Fruit fly (Drosophila melanogaster) whole organism, embryonic: ENCODE data around the gene Bub1.

Source experiments
- Antp ChIP-seq: fragments of 200-800 bp; sonication (Bioruptor generic); optimal IDR thresholded peaks from 3 replicates; lab custom pipeline; 2016; ENCODE audit warnings: missing biosample characterization, missing genetic modification characterization
- Asciz ChIP-seq: fragments of 200-800 bp; sonication (Bioruptor generic); optimal IDR thresholded peaks from 2 replicates; lab custom pipeline; 2017; ENCODE audit warnings: missing biosample characterization, mild to moderate bottlenecking, missing genetic modification characterization, missing genetic modification reagents
- Atf-2 ChIP-seq: fragments of 200-800 bp; sonication (Bioruptor generic); optimal IDR thresholded peaks from 2 replicates; lab custom pipeline; 2016; ENCODE audit warnings: missing biosample characterization, missing genetic modification characterization
- Atf3 ChIP-seq: fragments of 200-800 bp; sonication (Bioruptor generic); optimal IDR thresholded peaks from 3 replicates; lab custom pipeline; 2016; ENCODE audit warnings: missing biosample characterization, missing genetic modification characterization
- C15 ChIP-seq: fragments of 200-800 bp; sonication (Bioruptor generic); IDR thresholded peaks from 3 replicates; pipeline ENCODE4 v1.3.6; 2022; ENCODE audit warnings: missing biosample characterization, missing genetic modification characterization
- CG10565 ChIP-seq: fragments of 200-800 bp; sonication (Bioruptor generic); optimal IDR thresholded peaks from 3 replicates; lab custom pipeline; 2016; ENCODE audit warnings: missing biosample characterization, mild to moderate bottlenecking, missing genetic modification characterization
- CG14860 ChIP-seq: fragments of 200-800 bp; sonication (Bioruptor generic); IDR thresholded peaks from 3 replicates; pipeline ENCODE4 v1.3.6; 2022; ENCODE audit warnings: missing biosample characterization, missing genetic modification characterization; ENCODE audit not compliant: partially characterized antibody
- CG18599 ChIP-seq: fragments of 200-800 bp; sonication (Bioruptor generic); optimal IDR thresholded peaks from 3 replicates; lab custom pipeline; 2017; ENCODE audit warnings: missing biosample characterization, missing genetic modification characterization, mild to moderate bottlenecking, moderate library complexity, missing genetic modification reagents
- CG18619 ChIP-seq: fragments of 200-800 bp; sonication (Bioruptor generic); optimal IDR thresholded peaks from 3 replicates; lab custom pipeline; 2017; ENCODE audit warnings: missing biosample characterization, mild to moderate bottlenecking, missing genetic modification characterization
- CG3407 ChIP-seq: fragments of 200-800 bp; sonication (Bioruptor generic); optimal IDR thresholded peaks from 2 replicates; lab custom pipeline; 2018; ENCODE audit warnings: missing biosample characterization, mild to moderate bottlenecking, missing genetic modification characterization
- CG3847 ChIP-seq: fragments of 200-800 bp; sonication (Bioruptor generic); IDR thresholded peaks from 2 replicates; pipeline ENCODE4 v1.3.6; 2022; ENCODE audit warnings: missing biosample characterization, missing genetic modification characterization
- CG4404 ChIP-seq: fragments of 200-800 bp; sonication (Bioruptor generic); IDR thresholded peaks from 2 replicates; pipeline ENCODE4 v1.3.6; 2022; ENCODE audit warnings: missing biosample characterization, missing genetic modification characterization
- CG4707 ChIP-seq: fragments of 200-800 bp; sonication (Bioruptor generic); optimal IDR thresholded peaks from 2 replicates; lab custom pipeline; 2018; ENCODE audit warnings: missing biosample characterization, mild to moderate bottlenecking, missing genetic modification characterization, moderate library complexity
- CG6175 ChIP-seq: fragments of 200-800 bp; sonication (Bioruptor generic); IDR thresholded peaks from 3 replicates; pipeline ENCODE4 v1.3.6; 2022; ENCODE audit warnings: missing biosample characterization, missing genetic modification characterization
- CG7271 ChIP-seq: fragments of 200-800 bp; sonication (Bioruptor generic); optimal IDR thresholded peaks from 2 replicates; lab custom pipeline; 2018; ENCODE audit warnings: missing biosample characterization, mild to moderate bottlenecking, missing genetic modification characterization, moderate library complexity
- CG7839 ChIP-seq: fragments of 200-800 bp; sonication (Bioruptor generic); optimal IDR thresholded peaks from 3 replicates; lab custom pipeline; 2018; ENCODE audit warnings: missing biosample characterization, mild to moderate bottlenecking, missing genetic modification characterization, moderate library complexity
- CG8388 ChIP-seq: fragments of 200-800 bp; sonication (Bioruptor generic); optimal IDR thresholded peaks from 2 replicates; lab custom pipeline; 2019; ENCODE audit warnings: missing biosample characterization, mild to moderate bottlenecking, missing genetic modification characterization, moderate library complexity
- CG8944 ChIP-seq: fragments of 200-800 bp; sonication (Bioruptor generic); optimal IDR thresholded peaks from 3 replicates; lab custom pipeline; 2016; ENCODE audit warnings: missing biosample characterization, missing genetic modification characterization
- CG9817 ChIP-seq: fragments of 200-800 bp; sonication (Bioruptor generic); optimal IDR thresholded peaks from 2 replicates; lab custom pipeline; 2018; ENCODE audit warnings: missing biosample characterization, mild to moderate bottlenecking, missing genetic modification characterization, moderate library complexity
- CHES-1-like ChIP-seq: fragments of 200-800 bp; sonication (Bioruptor generic); optimal IDR thresholded peaks from 2 replicates; lab custom pipeline; 2016; ENCODE audit warnings: missing biosample characterization, missing genetic modification characterization
- Chrac-16 ChIP-seq: fragments of 200-800 bp; sonication (Bioruptor generic); optimal IDR thresholded peaks from 3 replicates; lab custom pipeline; 2016; ENCODE audit warnings: missing biosample characterization, missing genetic modification characterization
- CrebB ChIP-seq: fragments of 200-800 bp; sonication (Bioruptor generic); optimal IDR thresholded peaks from 3 replicates; lab custom pipeline; 2018; ENCODE audit warnings: missing biosample characterization, mild to moderate bottlenecking, missing genetic modification characterization
- Fer1 ChIP-seq: fragments of 200-800 bp; sonication (Bioruptor generic); optimal IDR thresholded peaks from 2 replicates; lab custom pipeline; 2017; ENCODE audit warnings: missing biosample characterization, mild to moderate bottlenecking, missing genetic modification characterization
- Fer3 ChIP-seq: fragments of 200-800 bp; sonication (Bioruptor generic); optimal IDR thresholded peaks from 2 replicates; lab custom pipeline; 2018; ENCODE audit warnings: missing biosample characterization, mild to moderate bottlenecking, missing genetic modification characterization, moderate library complexity
- HLH4C ChIP-seq: fragments of 200-800 bp; sonication (Bioruptor generic); IDR thresholded peaks from 3 replicates; pipeline ENCODE4 v1.3.6; 2022; ENCODE audit warnings: missing biosample characterization, missing genetic modification characterization; ENCODE audit not compliant: partially characterized antibody
- Kr ChIP-seq: fragments of 200-800 bp; sonication (Bioruptor generic); optimal IDR thresholded peaks from 2 replicates; lab custom pipeline; 2017; ENCODE audit warnings: missing biosample characterization, mild to moderate bottlenecking, missing genetic modification characterization
- NK7.1 ChIP-seq: fragments of 200-800 bp; sonication (Bioruptor generic); optimal IDR thresholded peaks from 3 replicates; lab custom pipeline; 2016; ENCODE audit warnings: missing biosample characterization, missing genetic modification characterization
- Nf-YC ChIP-seq: fragments of 200-800 bp; optimal IDR thresholded peaks from 3 replicates; lab custom pipeline; 2019; ENCODE audit warnings: missing biosample characterization, mild to moderate bottlenecking, missing genetic modification characterization, moderate library complexity
- Sry-δ ChIP-seq: fragments of 200-800 bp; sonication (Bioruptor generic); optimal IDR thresholded peaks from 2 replicates; lab custom pipeline; 2016; ENCODE audit warnings: missing biosample characterization, missing genetic modification characterization
- abd-A ChIP-seq: fragments of 200-800 bp; sonication (Bioruptor generic); optimal IDR thresholded peaks from 3 replicates; lab custom pipeline; 2019; ENCODE audit warnings: missing biosample characterization, mild to moderate bottlenecking, missing genetic modification characterization, moderate library complexity
- bbx ChIP-seq: fragments of 200-800 bp; sonication (Bioruptor generic); IDR thresholded peaks from 2 replicates; pipeline ENCODE4 v1.3.6; 2022; ENCODE audit warnings: missing biosample characterization, missing genetic modification characterization; ENCODE audit not compliant: partially characterized antibody
- cad ChIP-seq: fragments of >200 bp; optimal IDR thresholded peaks from 2 replicates; lab custom pipeline; 2017; ENCODE audit warnings: missing biosample characterization, missing genetic modification characterization
- dati ChIP-seq: fragments of 200-800 bp; sonication (Bioruptor generic); IDR thresholded peaks from 2 replicates; pipeline ENCODE4 v1.3.6; 2022; ENCODE audit warnings: missing biosample characterization, missing genetic modification characterization
- dmrt11E ChIP-seq: fragments of 200-800 bp; sonication (Bioruptor generic); optimal IDR thresholded peaks from 3 replicates; lab custom pipeline; 2018; ENCODE audit warnings: missing biosample characterization, mild to moderate bottlenecking, missing genetic modification characterization, moderate library complexity
- ems ChIP-seq: fragments of 200-800 bp; sonication (Bioruptor generic); optimal IDR thresholded peaks from 3 replicates; lab custom pipeline; 2016; ENCODE audit warnings: missing biosample characterization, missing genetic modification characterization
- fd64A ChIP-seq: fragments of 200-800 bp; sonication (Bioruptor generic); optimal IDR thresholded peaks from 3 replicates; lab custom pipeline; 2018; ENCODE audit warnings: missing biosample characterization, mild to moderate bottlenecking, missing genetic modification characterization
- gt ChIP-seq: fragments of 200-800 bp; sonication (Bioruptor generic); IDR thresholded peaks from 2 replicates; pipeline ENCODE4 v1.3.6; 2022; ENCODE audit warnings: missing biosample characterization, missing genetic modification characterization
- hkb ChIP-seq, 2 experiments: fragments of 200-800 bp in 1 of 2; fragments of >200 bp in 1 of 2; sonication (Bioruptor generic) in 1 of 2; IDR thresholded peaks in 1 of 2; optimal IDR thresholded peaks in 1 of 2; 2 replicates each; pipeline versions ENCODE4 v1.3.6 to Lab custom; 2017 to 2022; ENCODE audit warnings: missing biosample characterization in 1 of 2, missing genetic modification characterization in 1 of 2
- jigr1 ChIP-seq: fragments of 200-800 bp; sonication (Bioruptor generic); IDR thresholded peaks from 3 replicates; pipeline ENCODE4 v1.3.6; 2022; ENCODE audit warnings: missing biosample characterization, missing genetic modification characterization
- mam ChIP-seq: fragments of 200-800 bp; sonication (Bioruptor generic); optimal IDR thresholded peaks from 3 replicates; lab custom pipeline; 2016; ENCODE audit warnings: missing biosample characterization, missing genetic modification characterization
- nau ChIP-seq: fragments of 200-800 bp; sonication (Bioruptor generic); optimal IDR thresholded peaks from 3 replicates; lab custom pipeline; 2017; ENCODE audit warnings: missing biosample characterization, mild to moderate bottlenecking, missing genetic modification characterization, missing genetic modification reagents
- nmo ChIP-seq: fragments of 200-800 bp; sonication (Bioruptor generic); optimal IDR thresholded peaks from 2 replicates; lab custom pipeline; 2018; ENCODE audit warnings: missing biosample characterization, mild to moderate bottlenecking, missing genetic modification characterization, moderate library complexity
- odd ChIP-seq: fragments of 200-800 bp; sonication (Bioruptor generic); optimal IDR thresholded peaks from 2 replicates; lab custom pipeline; 2017; ENCODE audit warnings: missing biosample characterization, mild to moderate bottlenecking, missing genetic modification characterization
- psq ChIP-seq: fragments of 200-800 bp; sonication (Bioruptor generic); optimal IDR thresholded peaks from 2 replicates; lab custom pipeline; 2017; ENCODE audit warnings: missing biosample characterization, missing genetic modification characterization
- pzg ChIP-seq: fragments of 200-800 bp; sonication (Bioruptor generic); optimal IDR thresholded peaks from 3 replicates; lab custom pipeline; 2018; ENCODE audit warnings: missing biosample characterization, mild to moderate bottlenecking, missing genetic modification characterization, moderate library complexity
- schlank ChIP-seq: fragments of 200-800 bp; sonication (Bioruptor generic); optimal IDR thresholded peaks from 2 replicates; lab custom pipeline; 2018; ENCODE audit warnings: missing biosample characterization, mild to moderate bottlenecking, missing genetic modification characterization
- sens-2 ChIP-seq: fragments of 200-800 bp; sonication (Bioruptor generic); IDR thresholded peaks from 2 replicates; pipeline ENCODE4 v1.3.6; 2022; ENCODE audit warnings: missing biosample characterization, missing genetic modification characterization
- wdn ChIP-seq: fragments of 200-800 bp; sonication (Bioruptor generic); IDR thresholded peaks from 2 replicates; pipeline ENCODE4 v1.3.6; 2022; ENCODE audit warnings: missing biosample characterization, missing genetic modification characterization
- wek ChIP-seq: fragments of 200-800 bp; sonication (Bioruptor generic); optimal IDR thresholded peaks from 3 replicates; lab custom pipeline; 2018; ENCODE audit warnings: missing biosample characterization, mild to moderate bottlenecking, missing genetic modification characterization, moderate library complexity

The Bub1 gene

dm6 chr2L:5278309-5279130 is at the start of gene Bub1, which contains the start of gene Nin (continued):
- TF ChIP-seq fd64A (GFP tag; lab: Kevin White, UChicago) (no peak), Antp (peak; percentile 8), CG8944 (GFP tag; lab: Kevin White, UChicago) (no peak), psq (GFP tag; lab: Kevin White, UChicago) (no peak), dati (no peak), sens-2 (GFP tag; lab: Robert Waterston, UW) (no peak), Fer3 (no peak), Chrac-16 (GFP tag; lab: Kevin White, UChicago) (peak; percentile 14), HLH4C (peak; percentile 76), Nf-YC (tag; lab: Kevin White, UChicago) (no peak), CG6175 (GFP tag; lab: Robert Waterston, UW) (no peak), abd-A (tag; lab: Kevin White, UChicago) (no peak), CG10565 (GFP tag; lab: Kevin White, UChicago) (no peak), CHES-1-like (no peak), cad (GFP tag; lab: Kevin White, UChicago) (no peak), CG3407 (GFP tag; lab: Kevin White, UChicago) (no peak), Asciz (no peak), CG14860 (GFP tag; lab: Robert Waterston, UW) (peak; percentile 77), Fer1 (GFP tag; lab: Kevin White, UChicago) (no peak), CG7839 (tag; lab: Kevin White, UChicago) (no peak), gt (GFP tag; lab: Robert Waterston, UW) (no peak), NK7.1 (GFP tag; lab: Kevin White, UChicago) (no peak), Sry-δ (GFP tag; lab: Kevin White, UChicago) (peak; percentile 81), CG3847 (GFP tag; lab: Robert Waterston, UW) (peak; percentile 57), odd (no peak), mam (GFP tag; lab: Kevin White, UChicago) (peak; percentile 10), schlank (tag; lab: Kevin White, UChicago) (no peak), CG4707 (GFP tag; lab: Kevin White, UChicago) (no peak), Kr (GFP tag; lab: Kevin White, UChicago) (no peak), CG18619 (peak; percentile 40), CG18599 (GFP tag; lab: Kevin White, UChicago) (no peak), CG8388 (GFP tag; lab: Kevin White, UChicago) (no peak), Atf-2 (GFP tag; lab: Kevin White, UChicago) (no peak), wdn (no peak), ems (no peak), nmo (GFP tag; lab: Kevin White, UChicago) (peak; percentile 49), CG4404 (no peak), bbx (peak; percentile 88), CrebB (tag; lab: Kevin White, UChicago) (no peak), pzg (GFP tag; lab: Kevin White, UChicago) (peak; percentile 44), C15 (GFP tag; lab: Robert Waterston, UW) (no peak), nau (GFP tag; lab: Kevin White, UChicago) (no peak), hkb (optimal IDR thresholded peaks at IDR 0.05; lab: Kevin White, UChicago) (no peak), hkb (GFP tag; IDR thresholded peaks at IDR 0.05; lab: Robert Waterston, UW) (no peak), CG9817 (tag; lab: Kevin White, UChicago) (no peak), Atf3 (GFP tag; lab: Kevin White, UChicago) (peak; percentile 2), dmrt11E (tag; lab: Kevin White, UChicago) (no peak), CG7271 (no peak), wek (peak; percentile 3), jigr1 (GFP tag; lab: Robert Waterston, UW) (0 out of 3 replicates have a peak, but pooled peaks have one; percentile 30)
